Fruit fly (Drosophila melanogaster): ENCODE data around the gene Ugt49B2.

- TF ChIP-seq fd96Ca (GFP tag; IDR thresholded peaks at IDR 0.05) (no peak), EcR (GFP tag; optimal IDR thresholded peaks at IDR 0.05) (peak; percentile 12), CG13204 (GFP tag; optimal IDR thresholded peaks at IDR 0.05) (no peak), CG32121 (GFP tag; IDR thresholded peaks at IDR 0.05) (no peak), Pif1B (GFP tag; optimal IDR thresholded peaks at IDR 0.05) (no peak), CG4496 (GFP tag; IDR thresholded peaks at IDR 0.05) (no peak), CG17806 (tag; optimal IDR thresholded peaks at IDR 0.05) (no peak)
Observed at dm6 chr3R:21376859-21377607, 22.5 kb downstream of the Ugt49B2 start.

Data from whole organism, pupa.